Fruit fly (Drosophila melanogaster) S2 (cell line): Measurements from ENCODE around the gene Cnot4.

Experiments
- CG8478 ChIP-seq: fragments of >200 bp; optimal IDR thresholded peaks from 2 replicates; lab custom pipeline; 2018
- CTCF ChIP-seq, 2 experiments: fragments of >200 bp; optimal IDR thresholded peaks; 2 replicates each; lab custom pipeline; 2018

dm6 chr2L:10395035-10395434 is 1.5 kb upstream of the Cnot4 start:
- TF ChIP-seq CTCF (optimal IDR thresholded peaks at IDR 0.05; lab: Kevin White, UChicago) (no peak), CG8478 (no peak)
